Worm (Caenorhabditis elegans) whole organism, L4 larva: Measurements from ENCODE around the gene Y50D4C.12.

Source experiments
- F10B5.3 ChIP-seq: sonication (generic microtip); optimal IDR thresholded peaks from 2 replicates; lab custom pipeline; 2016; ENCODE audit warnings: mild to moderate bottlenecking, missing genetic modification characterization, missing compliant biosample characterization
- F26F4.8 ChIP-seq: fragments of 200-800 bp; sonication (Bioruptor generic); conservative IDR thresholded peaks from 2 replicates; pipeline ENCODE4 v1.3.6; 2022; ENCODE audit warnings: missing genetic modification characterization, missing compliant biosample characterization
- F37D6.2 ChIP-seq: sonication (generic microtip); optimal IDR thresholded peaks from 2 replicates; lab custom pipeline; 2016; ENCODE audit warnings: mild to moderate bottlenecking, missing genetic modification characterization, missing compliant biosample characterization
- T26A8.4 ChIP-seq: fragments of 200-800 bp; sonication (Bioruptor generic); IDR thresholded peaks from 2 replicates; pipeline ENCODE4 v1.3.6; 2022; ENCODE audit warnings: missing genetic modification characterization, missing compliant biosample characterization
- Y105C5A.15 ChIP-seq: fragments of 200-800 bp; sonication (Bioruptor generic); IDR thresholded peaks from 2 replicates; pipeline ENCODE4 v1.3.6; 2022; ENCODE audit warnings: missing genetic modification characterization, missing compliant biosample characterization
- Y5F2A.4 ChIP-seq: fragments of 200-800 bp; sonication (Bioruptor generic); optimal IDR thresholded peaks from 2 replicates; lab custom pipeline; 2018; ENCODE audit warnings: mild to moderate bottlenecking, missing genetic modification characterization, missing compliant biosample characterization
- ZK546.5 ChIP-seq, 2 experiments: sonication (generic microtip); optimal IDR thresholded peaks; 2 replicates each; lab custom pipeline; 2017; ENCODE audit warnings: missing biosample characterization in 2 of 2, missing genetic modification characterization in 2 of 2
- aly-2 ChIP-seq: sonication (generic microtip); optimal IDR thresholded peaks from 2 replicates; lab custom pipeline; 2018; ENCODE audit warnings: missing biosample characterization, missing genetic modification characterization
- ama-1 ChIP-seq: fragments of 150-350 bp; optimal IDR thresholded peaks from 2 replicates; lab custom pipeline; 2014; ENCODE audit warnings: inconsistent platforms, mixed read lengths
- arid-1 ChIP-seq: fragments of 200-800 bp; sonication (Bioruptor generic); conservative IDR thresholded peaks from 2 replicates; pipeline ENCODE4 v1.3.6; 2022; ENCODE audit warnings: missing genetic modification reagents, missing genetic modification characterization, missing compliant biosample characterization
- ceh-28 ChIP-seq: fragments of 150-350 bp; optimal IDR thresholded peaks from 2 replicates; lab custom pipeline; 2014; ENCODE audit warnings: missing biosample characterization, missing genetic modification reagents, missing genetic modification characterization
- ceh-62 ChIP-seq: sonication (generic microtip); optimal IDR thresholded peaks from 2 replicates; lab custom pipeline; 2017; ENCODE audit warnings: missing biosample characterization, missing genetic modification characterization
- ceh-82 ChIP-seq: sonication (generic microtip); optimal IDR thresholded peaks from 2 replicates; lab custom pipeline; 2017; ENCODE audit warnings: missing biosample characterization, missing genetic modification characterization
- ces-1 ChIP-seq: fragments of 150-350 bp; sonication (generic microtip); optimal IDR thresholded peaks from 4 replicates; lab custom pipeline; 2014; ENCODE audit warnings: missing biosample characterization, missing genetic modification reagents, missing genetic modification characterization
- dmd-9 ChIP-seq: fragments of 200-800 bp; sonication (Bioruptor generic); IDR thresholded peaks from 2 replicates; pipeline ENCODE4 v1.3.6; 2022; ENCODE audit warnings: missing genetic modification reagents, missing genetic modification characterization, missing compliant biosample characterization
- dve-1 ChIP-seq: sonication (generic microtip); optimal IDR thresholded peaks from 2 replicates; lab custom pipeline; 2017; ENCODE audit warnings: antibody characterized with exemption, mild to moderate bottlenecking, missing genetic modification characterization, missing compliant biosample characterization; ENCODE audit not compliant: insufficient read depth
- egl-43 ChIP-seq: fragments of 200-800 bp; sonication (Bioruptor generic); IDR thresholded peaks from 2 replicates; pipeline ENCODE4 v1.3.6; 2022; ENCODE audit warnings: missing genetic modification reagents, missing genetic modification characterization, missing compliant biosample characterization
- fos-1 ChIP-seq: fragments of 150-350 bp; optimal IDR thresholded peaks from 2 replicates; lab custom pipeline; 2014; ENCODE audit warnings: missing biosample characterization, missing genetic modification characterization
- gei-8 ChIP-seq: fragments of 200-800 bp; sonication (Bioruptor generic); optimal IDR thresholded peaks from 2 replicates; lab custom pipeline; 2018; ENCODE audit warnings: mild to moderate bottlenecking, missing genetic modification characterization, missing compliant biosample characterization
- hif-1 ChIP-seq, 2 experiments: sonication (generic microtip); optimal IDR thresholded peaks; 2 replicates each; lab custom pipeline; 2016 to 2017; ENCODE audit warnings: missing compliant biosample characterization in 2 of 2, missing genetic modification characterization in 2 of 2, missing genetic modification reagents in 2 of 2, missing genotype in 2 of 2, mild to moderate bottlenecking in 1 of 2
- hlh-11 ChIP-seq: fragments of 200-800 bp; sonication (Bioruptor generic); optimal IDR thresholded peaks from 2 replicates; lab custom pipeline; 2018; ENCODE audit warnings: mild to moderate bottlenecking, missing genetic modification characterization, missing compliant biosample characterization
- hlh-30 ChIP-seq: sonication (generic microtip); optimal IDR thresholded peaks from 2 replicates; lab custom pipeline; 2017; ENCODE audit warnings: antibody characterized with exemption, mild to moderate bottlenecking, missing genetic modification characterization, missing compliant biosample characterization; ENCODE audit not compliant: insufficient read depth
- hmg-1.1 ChIP-seq: fragments of 200-800 bp; sonication (Bioruptor generic); IDR thresholded peaks from 2 replicates; pipeline ENCODE4 v1.3.6; 2022; ENCODE audit warnings: missing genetic modification reagents, missing genetic modification characterization, missing compliant biosample characterization
- jun-1 ChIP-seq: fragments of 150-350 bp; optimal IDR thresholded peaks from 2 replicates; lab custom pipeline; 2014; ENCODE audit warnings: missing biosample characterization, missing genetic modification reagents, missing genetic modification characterization
- lin-15B ChIP-seq: fragments of 150-350 bp; sonication (generic microtip); optimal IDR thresholded peaks from 3 replicates; lab custom pipeline; 2014; ENCODE audit warnings: missing biosample characterization, missing genetic modification characterization
- lin-38 ChIP-seq: fragments of 200-800 bp; sonication (Bioruptor generic); IDR thresholded peaks from 2 replicates; pipeline ENCODE4 v1.3.6; 2022; ENCODE audit warnings: missing genetic modification reagents, missing genetic modification characterization, missing compliant biosample characterization
- lin-39 ChIP-seq: fragments of 150-350 bp; optimal IDR thresholded peaks from 2 replicates; lab custom pipeline; 2014; ENCODE audit warnings: missing biosample characterization, missing genetic modification reagents, missing genetic modification characterization
- lir-3 ChIP-seq: sonication (generic microtip); optimal IDR thresholded peaks from 2 replicates; lab custom pipeline; 2016; ENCODE audit warnings: mild to moderate bottlenecking, missing genetic modification characterization, missing compliant biosample characterization
- lsy-2 ChIP-seq, 2 experiments: fragments of 150-350 bp in 1 of 2; sonication (generic microtip) in 1 of 2; optimal IDR thresholded peaks; 2 replicates each; lab custom pipeline; 2014 to 2017; ENCODE audit warnings: missing biosample characterization in 2 of 2, missing genetic modification characterization in 2 of 2
- madf-5 ChIP-seq, 2 experiments: fragments of 200-800 bp; sonication (Bioruptor generic); IDR thresholded peaks; 2 replicates each; pipeline ENCODE4 v1.3.6; 2022; ENCODE audit warnings: missing compliant biosample characterization in 2 of 2, missing genetic modification characterization in 2 of 2
- madf-9 ChIP-seq: fragments of 200-800 bp; sonication (Bioruptor generic); conservative IDR thresholded peaks from 2 replicates; pipeline ENCODE4 v1.3.6; 2022; ENCODE audit warnings: missing genetic modification reagents, missing genetic modification characterization, missing compliant biosample characterization
- mdt-29 ChIP-seq: fragments of 200-800 bp; sonication (Bioruptor generic); IDR thresholded peaks from 2 replicates; pipeline ENCODE4 v1.3.6; 2022; ENCODE audit warnings: missing genetic modification reagents, missing genetic modification characterization, missing compliant biosample characterization
- mep-1 ChIP-seq: fragments of 150-350 bp; sonication (generic microtip); optimal IDR thresholded peaks from 3 replicates; lab custom pipeline; 2014; ENCODE audit warnings: missing biosample characterization, missing genetic modification characterization
- mxl-2 ChIP-seq: fragments of 200-800 bp; sonication (Bioruptor generic); conservative IDR thresholded peaks from 2 replicates; pipeline ENCODE4 v1.3.6; 2022; ENCODE audit warnings: missing genetic modification reagents, missing genetic modification characterization, missing compliant biosample characterization
- mxl-3 ChIP-seq: fragments of 200-800 bp; sonication (Bioruptor generic); optimal IDR thresholded peaks from 2 replicates; lab custom pipeline; 2018; ENCODE audit warnings: mild to moderate bottlenecking, missing genetic modification characterization, missing compliant biosample characterization
- nhr-10 ChIP-seq: fragments of 150-350 bp; optimal IDR thresholded peaks from 2 replicates; lab custom pipeline; 2014; ENCODE audit warnings: missing biosample characterization, missing genetic modification characterization
- nhr-111 ChIP-seq: fragments of 200-800 bp; sonication (Bioruptor generic); optimal IDR thresholded peaks from 2 replicates; lab custom pipeline; 2018; ENCODE audit warnings: mild to moderate bottlenecking, missing genetic modification characterization, missing compliant biosample characterization
- nhr-25 ChIP-seq: sonication (generic microtip); optimal IDR thresholded peaks from 2 replicates; lab custom pipeline; 2017; ENCODE audit warnings: missing genetic modification characterization, mild to moderate bottlenecking, missing compliant biosample characterization, antibody characterized with exemption, moderate library complexity, borderline replicate concordance; ENCODE audit not compliant: insufficient read depth
- nhr-6 ChIP-seq: fragments of 150-350 bp; optimal IDR thresholded peaks from 2 replicates; lab custom pipeline; 2014; ENCODE audit warnings: missing biosample characterization, missing genetic modification characterization
- nhr-77 ChIP-seq: fragments of 150-350 bp; optimal IDR thresholded peaks from 2 replicates; lab custom pipeline; 2014; ENCODE audit warnings: missing biosample characterization, missing genetic modification characterization
- rbr-2 ChIP-seq: sonication (generic microtip); optimal IDR thresholded peaks from 2 replicates; lab custom pipeline; 2016; ENCODE audit warnings: missing genotype, missing genetic modification characterization, missing compliant biosample characterization
- saeg-2 ChIP-seq: fragments of 200-800 bp; sonication (Bioruptor generic); IDR thresholded peaks from 2 replicates; pipeline ENCODE4 v1.3.6; 2022; ENCODE audit warnings: missing genetic modification reagents, missing genetic modification characterization, missing compliant biosample characterization
- skn-1 ChIP-seq: fragments of 150-350 bp; optimal IDR thresholded peaks from 2 replicates; lab custom pipeline; 2014; ENCODE audit warnings: missing biosample characterization, missing genetic modification characterization
- snpc-1.2 ChIP-seq: fragments of 200-800 bp; sonication (Bioruptor generic); IDR thresholded peaks from 2 replicates; pipeline ENCODE4 v1.3.6; 2022; ENCODE audit warnings: missing genetic modification reagents, missing genetic modification characterization, missing compliant biosample characterization
- spr-1 ChIP-seq: sonication (generic microtip); optimal IDR thresholded peaks from 2 replicates; lab custom pipeline; 2016; ENCODE audit warnings: mild to moderate bottlenecking, missing genetic modification characterization, missing compliant biosample characterization
- spr-3 ChIP-seq: fragments of 200-800 bp; sonication (Bioruptor generic); optimal IDR thresholded peaks from 2 replicates; lab custom pipeline; 2018; ENCODE audit warnings: mild to moderate bottlenecking, missing genetic modification characterization, missing compliant biosample characterization
- tag-97 ChIP-seq: fragments of 200-800 bp; sonication (Bioruptor generic); IDR thresholded peaks from 2 replicates; pipeline ENCODE4 v1.3.6; 2022; ENCODE audit warnings: missing genetic modification characterization, missing compliant biosample characterization
- tra-1 ChIP-seq: fragments of 200-800 bp; sonication (Bioruptor generic); IDR thresholded peaks from 2 replicates; pipeline ENCODE4 v1.3.6; 2022; ENCODE audit warnings: missing genetic modification reagents, missing genetic modification characterization, missing compliant biosample characterization
- unc-39 ChIP-seq: sonication (generic microtip); optimal IDR thresholded peaks from 2 replicates; lab custom pipeline; 2017; ENCODE audit warnings: missing biosample characterization, missing genetic modification characterization
- unc-62 ChIP-seq, 3 experiments: fragments of 150-350 bp in 1 of 3; sonication (generic microtip); optimal IDR thresholded peaks in 2 of 3; peaks in 1 of 3; 1 replicate in 1 of 3; 2 replicates in 2 of 3; lab custom pipeline; 2014 to 2017; ENCODE audit warnings: missing biosample characterization in 3 of 3, missing genetic modification characterization in 3 of 3, missing genetic modification reagents in 3 of 3, missing genotype in 1 of 3
- zag-1 ChIP-seq: fragments of 150-350 bp; optimal IDR thresholded peaks from 2 replicates; lab custom pipeline; 2014; ENCODE audit warnings: missing biosample characterization, missing genetic modification characterization
- ztf-11 ChIP-seq: fragments of 150-350 bp; optimal IDR thresholded peaks from 2 replicates; lab custom pipeline; 2014; ENCODE audit warnings: missing biosample characterization, missing genetic modification characterization

Gene Y50D4C.12

ce11 chrV:975184-975583 is 7.2 kb upstream of the Y50D4C.12 start:
- TF ChIP-seq ces-1 = no peak
- peak; percentile 44 for TF ChIP-seq hlh-30 (tag; lab: Kevin White, UChicago)
- 0 out of 2 replicates have a peak, but pooled peaks have one; percentile 8 for TF ChIP-seq lin-38
- TF ChIP-seq arid-1 (GFP tag; lab: Robert Waterston, UW) = 0 out of 2 replicates have a peak, but pooled peaks have one; percentile 28
- no peak for TF ChIP-seq saeg-2 (GFP tag; lab: Robert Waterston, UW)
- TF ChIP-seq tag-97 (GFP tag; lab: Robert Waterston, UW) = no peak
- TF ChIP-seq ztf-11 = no peak
- peak in 1 of 2 experiments; percentile 40 for TF ChIP-seq hif-1 (tag; optimal IDR thresholded peaks at IDR 0.05; lab: Kevin White, UChicago)
- no peak for TF ChIP-seq Y5F2A.4 (GFP tag; lab: Kevin White, UChicago)
- no peak for TF ChIP-seq tra-1
- TF ChIP-seq lin-39 (tag; lab: Kevin White, UChicago) = no peak
- no peak for TF ChIP-seq gei-8
- TF ChIP-seq unc-39 (tag; lab: Kevin White, UChicago) = no peak
- TF ChIP-seq F10B5.3 (tag; lab: Kevin White, UChicago) = no peak
- no peak for TF ChIP-seq fos-1 (tag; lab: Kevin White, UChicago)
- TF ChIP-seq madf-9 (GFP tag; lab: Robert Waterston, UW) = no peak
- TF ChIP-seq zag-1 (tag; lab: Kevin White, UChicago) = no peak
- TF ChIP-seq Y105C5A.15 = no peak
- no peak for TF ChIP-seq mxl-2 (GFP tag; lab: Robert Waterston, UW)
- TF ChIP-seq lsy-2 (tag; optimal IDR thresholded peaks at IDR 0.05; lab: Kevin White, UChicago) = peak; percentile 34 to 50
- no peak for TF ChIP-seq lir-3
- TF ChIP-seq ZK546.5 (tag; optimal IDR thresholded peaks at IDR 0.05; lab: Kevin White, UChicago) = no peak
- TF ChIP-seq nhr-111 (GFP tag; lab: Kevin White, UChicago) = no peak
- TF ChIP-seq nhr-10 (tag; lab: Kevin White, UChicago) = no peak
- peak; percentile 71 for TF ChIP-seq hmg-1.1 (GFP tag; lab: Robert Waterston, UW)
- no peak for TF ChIP-seq ceh-82 (tag; lab: Kevin White, UChicago)
- peak; percentile 53 for TF ChIP-seq dve-1 (tag; lab: Kevin White, UChicago)
- TF ChIP-seq mxl-3 (GFP tag; lab: Kevin White, UChicago) = no peak
- TF ChIP-seq snpc-1.2 (GFP tag; lab: Robert Waterston, UW) = no peak
- TF ChIP-seq spr-1 = peak; percentile 1
- no peak for TF ChIP-seq egl-43
- no peak for TF ChIP-seq nhr-6
- no peak for TF ChIP-seq ceh-62
- no peak for TF ChIP-seq ceh-28
- TF ChIP-seq mep-1 = peak; percentile 78
- peak; percentile 47 for TF ChIP-seq rbr-2 (tag; lab: Kevin White, UChicago)
- TF ChIP-seq hlh-11 (tag; lab: Kevin White, UChicago) = peak; percentile 75
- no peak for TF ChIP-seq aly-2 (tag; lab: Kevin White, UChicago)
- TF ChIP-seq T26A8.4 = no peak
- no peak for TF ChIP-seq spr-3 (GFP tag; lab: Kevin White, UChicago)
- no peak for TF ChIP-seq mdt-29 (GFP tag; lab: Robert Waterston, UW)
- no peak for TF ChIP-seq madf-5 (GFP tag; IDR thresholded peaks at IDR 0.05; lab: Robert Waterston, UW)
- no peak for TF ChIP-seq skn-1
- TF ChIP-seq nhr-77 (tag; lab: Kevin White, UChicago) = no peak
- no peak for TF ChIP-seq jun-1 (tag; lab: Kevin White, UChicago)
- peak; percentile 35 for TF ChIP-seq F37D6.2 (tag; lab: Kevin White, UChicago)
- TF ChIP-seq dmd-9 (GFP tag; lab: Robert Waterston, UW) = no peak
- TF ChIP-seq nhr-25 (tag; lab: Kevin White, UChicago) = no peak
- no peak for TF ChIP-seq F26F4.8
- no peak for TF ChIP-seq lin-15B (tag; lab: Kevin White, UChicago)
- TF ChIP-seq ama-1 (lab: Kevin White, UChicago) = no peak
- TF ChIP-seq unc-62 (GFP tag; optimal IDR thresholded peaks at IDR 0.05 in 1 of 2; lab: Kevin White, UChicago) = peak in 1 of 2 experiments; percentile 99
- no peak for TF ChIP-seq unc-62 (tag; optimal IDR thresholded peaks at IDR 0.05; lab: Kevin White, UChicago)
